Fruit fly (Drosophila melanogaster) whole organism, pupa: Measurements from ENCODE around the gene mRpL30.

Source experiments
- CG12605 ChIP-seq: fragments of 200-800 bp; sonication (Bioruptor generic); IDR thresholded peaks from 2 replicates; pipeline ENCODE4 v1.3.6; 2022; ENCODE audit warnings: missing biosample characterization, missing genetic modification characterization
- CG13204 ChIP-seq: fragments of 200-800 bp; sonication (Bioruptor generic); optimal IDR thresholded peaks from 2 replicates; lab custom pipeline; 2018; ENCODE audit warnings: missing biosample characterization, mild to moderate bottlenecking, missing genetic modification characterization, moderate library complexity
- CG14655 ChIP-seq: fragments of 200-800 bp; sonication (Bioruptor generic); optimal IDR thresholded peaks from 3 replicates; lab custom pipeline; 2017; ENCODE audit warnings: mild to moderate bottlenecking, missing biosample characterization, missing genetic modification reagents, missing genetic modification characterization
- CG15710 ChIP-seq: fragments of 200-800 bp; sonication (Bioruptor generic); optimal IDR thresholded peaks from 2 replicates; lab custom pipeline; 2018; ENCODE audit warnings: missing biosample characterization, mild to moderate bottlenecking, missing genetic modification characterization, moderate library complexity
- CG4496 ChIP-seq: fragments of 200-800 bp; sonication (Bioruptor generic); IDR thresholded peaks from 3 replicates; pipeline ENCODE4 v1.3.6; 2022; ENCODE audit warnings: missing biosample characterization, missing genetic modification characterization
- CG8159 ChIP-seq: fragments of 200-800 bp; sonication (Bioruptor generic); optimal IDR thresholded peaks from 3 replicates; lab custom pipeline; 2018; ENCODE audit warnings: missing biosample characterization, mild to moderate bottlenecking, missing genetic modification characterization, moderate library complexity
- CG8301 ChIP-seq: fragments of 200-800 bp; sonication (Bioruptor generic); optimal IDR thresholded peaks from 2 replicates; lab custom pipeline; 2018; ENCODE audit warnings: missing biosample characterization, mild to moderate bottlenecking, missing genetic modification characterization
- D1 ChIP-seq: fragments of 200-800 bp; sonication (Bioruptor generic); optimal IDR thresholded peaks from 2 replicates; lab custom pipeline; 2018; ENCODE audit warnings: missing biosample characterization, mild to moderate bottlenecking, missing genetic modification characterization, moderate library complexity
- Ets98B ChIP-seq: fragments of 200-800 bp; sonication (Bioruptor generic); IDR thresholded peaks from 2 replicates; pipeline ENCODE4 v1.3.6; 2022; ENCODE audit warnings: missing biosample characterization, missing genetic modification characterization
- Pif1A ChIP-seq: fragments of 200-800 bp; sonication (Bioruptor generic); optimal IDR thresholded peaks from 3 replicates; lab custom pipeline; 2016; ENCODE audit warnings: missing biosample characterization, missing genetic modification characterization
- gl ChIP-seq: fragments of 200-800 bp; sonication (Bioruptor generic); optimal IDR thresholded peaks from 2 replicates; lab custom pipeline; 2018; ENCODE audit warnings: missing biosample characterization, mild to moderate bottlenecking, missing genetic modification characterization

DNA sequence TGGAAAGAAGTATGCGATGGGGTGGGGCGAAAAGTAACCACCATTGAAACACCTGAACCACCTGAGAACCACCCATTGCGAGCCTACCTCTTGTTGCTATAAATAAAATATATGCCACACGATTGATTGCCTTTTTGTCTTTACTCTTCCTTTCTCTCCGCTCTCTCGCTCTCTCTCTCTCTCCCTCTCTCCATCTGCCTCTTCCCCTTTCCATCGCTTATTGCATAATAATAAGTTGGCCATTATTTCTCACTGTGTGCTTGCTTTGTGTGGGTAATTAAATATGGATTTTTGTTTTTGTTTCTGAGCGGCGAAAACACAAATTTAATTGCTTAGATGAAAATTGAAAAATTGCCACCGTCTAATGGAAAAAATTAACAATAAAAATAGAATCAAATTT is 46.4 kb downstream of the mRpL30 start:
- TF ChIP-seq CG8159 (tag; lab: Kevin White, UChicago) = no peak
- no peak for TF ChIP-seq CG14655 (GFP tag; lab: Kevin White, UChicago)
- no peak for TF ChIP-seq CG13204 (GFP tag; lab: Kevin White, UChicago)
- TF ChIP-seq Pif1A = no peak
- no peak for TF ChIP-seq CG15710 (tag; lab: Kevin White, UChicago)
- TF ChIP-seq CG8301 (tag; lab: Kevin White, UChicago) = no peak
- TF ChIP-seq CG12605 (GFP tag; lab: Robert Waterston, UW) = no peak
- TF ChIP-seq gl (tag; lab: Kevin White, UChicago) = no peak
- no peak for TF ChIP-seq D1 (tag; lab: Kevin White, UChicago)
- TF ChIP-seq Ets98B (GFP tag; lab: Robert Waterston, UW) = no peak
- no peak for TF ChIP-seq CG4496
